Worm (Caenorhabditis elegans): ENCODE results near the gene srw-4.

ce11 chrV:2869503-2869902, 19.1 kb downstream of the srw-4 start, which contains the start of gene srh-241:
- TF ChIP-seq ama-1 (optimal IDR thresholded peaks at IDR 0.05) (no peak), ceh-82 (tag; optimal IDR thresholded peaks at IDR 0.05) (no peak), nhr-48 (tag; optimal IDR thresholded peaks at IDR 0.05) (no peak), lin-39 (tag; optimal IDR thresholded peaks at IDR 0.05) (no peak), lin-15B (tag; optimal IDR thresholded peaks at IDR 0.05) (no peak), aly-2 (tag; optimal IDR thresholded peaks at IDR 0.05) (no peak), T20F7.1 (GFP tag; optimal IDR thresholded peaks at IDR 0.05) (no peak)

All from whole organism, L4 larva.